5 fruit fly cellular contexts compared by ENCODE assay signal in the genomic region with DNA sequence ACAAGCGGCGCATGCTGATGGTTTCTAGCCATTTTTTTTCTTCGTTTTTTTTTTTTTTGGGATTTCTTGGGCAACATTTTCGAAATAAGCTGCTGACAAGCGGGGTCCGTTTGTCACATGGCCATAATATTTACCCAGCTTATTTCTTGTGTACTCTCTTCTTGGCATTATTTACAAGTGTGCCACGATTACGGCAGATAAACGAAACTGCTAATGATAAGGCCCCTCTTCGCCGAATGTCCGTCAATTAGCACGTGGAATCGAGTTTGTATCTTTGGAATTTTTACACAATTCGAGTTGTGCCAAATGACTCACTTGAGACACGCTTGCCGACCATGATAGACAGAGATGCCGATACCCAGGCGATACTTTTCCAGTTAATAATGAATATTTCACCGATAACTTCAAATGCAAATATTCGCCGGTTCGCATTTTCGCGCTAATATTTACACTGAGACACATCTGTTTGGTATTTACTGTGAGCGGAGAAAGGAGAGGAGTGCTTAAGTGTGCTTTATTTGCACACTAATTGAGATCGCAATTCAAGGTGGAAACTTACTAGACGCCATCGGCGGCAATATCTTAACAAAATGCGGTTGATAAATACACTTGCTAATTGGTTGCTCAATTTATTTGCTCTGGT.
TF ChIP-seq lines count a peak whose summit lies in the region.

No protein-coding gene starts in this region.

- peak; percentile 13 for TF ChIP-seq CTCF in whole organism, embryonic (GFP tag; optimal IDR thresholded peaks at IDR 0.05; lab: Kevin White, UChicago)

TF ChIP-seq in whole organism, adult, 20 proteins besides CTCF, POLR2A, EP300 and RAD21 (continues in another document):
- TF ChIP-seq CG14711 (tag; optimal IDR thresholded peaks at IDR 0.05; lab: Kevin White, UChicago) (peak; percentile 24), Clk (GFP tag; optimal IDR thresholded peaks at IDR 0.05; lab: Kevin White, UChicago) (peak; percentile 49), tj (GFP tag; optimal IDR thresholded peaks at IDR 0.05; lab: Kevin White, UChicago) (no peak), ovo (GFP tag; optimal IDR thresholded peaks at IDR 0.05; lab: Kevin White, UChicago) (peak; percentile 89), toe (GFP tag; optimal IDR thresholded peaks at IDR 0.05; lab: Kevin White, UChicago) (peak; percentile 55), CG5204 (GFP tag; optimal IDR thresholded peaks at IDR 0.05; lab: Kevin White, UChicago) (peak; percentile 58), Hr96 (GFP tag; optimal IDR thresholded peaks at IDR 0.05; lab: Kevin White, UChicago) (peak; percentile 22), Mnt (GFP tag; optimal IDR thresholded peaks at IDR 0.05; lab: Kevin White, UChicago) (peak; percentile 73), cic (GFP tag; optimal IDR thresholded peaks at IDR 0.05; lab: Kevin White, UChicago) (peak; percentile 88), CG7045 (GFP tag; optimal IDR thresholded peaks at IDR 0.05; lab: Kevin White, UChicago) (peak; percentile 81), bab1 (GFP tag; optimal IDR thresholded peaks at IDR 0.05; lab: Kevin White, UChicago) (no peak), cnc (optimal IDR thresholded peaks at IDR 0.05; lab: Kevin White, UChicago) (no peak), CG1620 (GFP tag; optimal IDR thresholded peaks at IDR 0.05; lab: Kevin White, UChicago) (peak; percentile 55), CG7101 (tag; optimal IDR thresholded peaks at IDR 0.05; lab: Kevin White, UChicago) (peak; percentile 83), CG33017 (tag; optimal IDR thresholded peaks at IDR 0.05; lab: Kevin White, UChicago) (peak; percentile 72), pad (GFP tag; optimal IDR thresholded peaks at IDR 0.05; lab: Kevin White, UChicago) (peak; percentile 54)

TF ChIP-seq in whole organism, embryonic, 481 proteins besides CTCF, POLR2A, EP300 and RAD21 (continues in another document):
- TF ChIP-seq B-H2 (GFP tag; optimal IDR thresholded peaks at IDR 0.05; lab: Kevin White, UChicago) (peak; percentile 49), gro (GFP tag; optimal IDR thresholded peaks at IDR 0.05; lab: Kevin White, UChicago) (peak; percentile 67), odd (GFP tag; optimal IDR thresholded peaks at IDR 0.05; lab: Kevin White, UChicago) (peak; percentile 51), CG31365 (tag; optimal IDR thresholded peaks at IDR 0.05; lab: Kevin White, UChicago) (peak; percentile 41), CG14441 (GFP tag; IDR thresholded peaks at IDR 0.05; lab: Robert Waterston, UW) (0 out of 2 replicates have a peak, but pooled peaks have one; percentile 45), CG1024 (GFP tag; IDR thresholded peaks at IDR 0.05; lab: Robert Waterston, UW) (0 out of 2 replicates have a peak, but pooled peaks have one; percentile 26), mam (GFP tag; optimal IDR thresholded peaks at IDR 0.05; lab: Kevin White, UChicago) (peak; percentile 39), slou (GFP tag; optimal IDR thresholded peaks at IDR 0.05; lab: Kevin White, UChicago) (peak; percentile 30), CG2116 (GFP tag; optimal IDR thresholded peaks at IDR 0.05; lab: Kevin White, UChicago) (no peak), CG4404 (GFP tag; IDR thresholded peaks at IDR 0.05; lab: Robert Waterston, UW) (no peak), CrebB (tag; optimal IDR thresholded peaks at IDR 0.05; lab: Kevin White, UChicago) (peak; percentile 31), Kr (GFP tag; optimal IDR thresholded peaks at IDR 0.05; lab: Kevin White, UChicago) (no peak), rib (GFP tag; IDR thresholded peaks at IDR 0.05; lab: Robert Waterston, UW) (peak; percentile 53), CG43689 (GFP tag; IDR thresholded peaks at IDR 0.05; lab: Robert Waterston, UW) (peak; percentile 29; the same call in 1 of the 2 replicates), lab (GFP tag; optimal IDR thresholded peaks at IDR 0.05; lab: Kevin White, UChicago) (peak; percentile 81), CG2120 (GFP tag; optimal IDR thresholded peaks at IDR 0.05; lab: Kevin White, UChicago) (peak; percentile 72)

TF ChIP-seq in whole organism, prepupa, 60 proteins besides CTCF, POLR2A, EP300 and RAD21 (continues in another document):
- TF ChIP-seq Blimp-1 (GFP tag; optimal IDR thresholded peaks at IDR 0.05; lab: Kevin White, UChicago), result no peak
- peak; percentile 20 for TF ChIP-seq acj6 (GFP tag; optimal IDR thresholded peaks at IDR 0.05; lab: Kevin White, UChicago)
- TF ChIP-seq salr (GFP tag; optimal IDR thresholded peaks at IDR 0.05; lab: Kevin White, UChicago), result no peak
- peak; percentile 23 for TF ChIP-seq CG6808 (GFP tag; optimal IDR thresholded peaks at IDR 0.05; lab: Kevin White, UChicago)
- TF ChIP-seq Eip93F (GFP tag; optimal IDR thresholded peaks at IDR 0.05; lab: Kevin White, UChicago), result no peak
- TF ChIP-seq CG6792 (GFP tag; optimal IDR thresholded peaks at IDR 0.05; lab: Kevin White, UChicago), result peak; percentile 32
- TF ChIP-seq Hr39 (GFP tag; optimal IDR thresholded peaks at IDR 0.05; lab: Kevin White, UChicago), result no peak
- no peak for TF ChIP-seq Sox14 (GFP tag; optimal IDR thresholded peaks at IDR 0.05; lab: Kevin White, UChicago)
- TF ChIP-seq ss (GFP tag; optimal IDR thresholded peaks at IDR 0.05; lab: Kevin White, UChicago), result peak in 1 of 2 experiments; percentile 44
- TF ChIP-seq CG3032 (tag; optimal IDR thresholded peaks at IDR 0.05; lab: Kevin White, UChicago), result no peak
- TF ChIP-seq Gug (GFP tag; IDR thresholded peaks at IDR 0.05; lab: Robert Waterston, UW), result no peak
- TF ChIP-seq CG4318 (GFP tag; optimal IDR thresholded peaks at IDR 0.05; lab: Kevin White, UChicago), result no peak
- no peak for TF ChIP-seq CG11762 (GFP tag; optimal IDR thresholded peaks at IDR 0.05; lab: Kevin White, UChicago; ENCODE audit: insufficient read depth)
- peak; percentile 24 for TF ChIP-seq vri (GFP tag; optimal IDR thresholded peaks at IDR 0.05; lab: Kevin White, UChicago)
- TF ChIP-seq CG31627 (GFP tag; optimal IDR thresholded peaks at IDR 0.05; lab: Kevin White, UChicago), result no peak
- no peak for TF ChIP-seq Lpt (GFP tag; optimal IDR thresholded peaks at IDR 0.05; lab: Kevin White, UChicago)
- no peak for TF ChIP-seq lz (GFP tag; optimal IDR thresholded peaks at IDR 0.05; lab: Kevin White, UChicago)
- no peak for TF ChIP-seq Hr38 (GFP tag; optimal IDR thresholded peaks at IDR 0.05; lab: Kevin White, UChicago)

TF ChIP-seq in whole organism, pupa, 21 proteins besides CTCF, POLR2A, EP300 and RAD21:
- TF ChIP-seq CG15710 (tag; optimal IDR thresholded peaks at IDR 0.05; lab: Kevin White, UChicago) (no peak), gl (tag; optimal IDR thresholded peaks at IDR 0.05; lab: Kevin White, UChicago) (peak; percentile 14), Pif1A (GFP tag; optimal IDR thresholded peaks at IDR 0.05; lab: Kevin White, UChicago) (peak; percentile 39), EcR (GFP tag; optimal IDR thresholded peaks at IDR 0.05; lab: Kevin White, UChicago) (no peak), CG34367 (tag; optimal IDR thresholded peaks at IDR 0.05; lab: Kevin White, UChicago) (no peak), Snoo (tag; optimal IDR thresholded peaks at IDR 0.05; lab: Kevin White, UChicago) (peak; percentile 40), Pif1B (GFP tag; optimal IDR thresholded peaks at IDR 0.05; lab: Kevin White, UChicago) (peak; percentile 6)

TF ChIP-seq in whole organism, wandering third instar larva, 38 proteins besides CTCF, POLR2A, EP300 and RAD21 (continues in another document):
- TF ChIP-seq foxo (GFP tag; optimal IDR thresholded peaks at IDR 0.05; lab: Kevin White, UChicago), result peak in 1 of 2 experiments; percentile 63
- TF ChIP-seq Myc (optimal IDR thresholded peaks at IDR 0.05; lab: Kevin White, UChicago), result no peak
- TF ChIP-seq Abd-B (GFP tag; optimal IDR thresholded peaks at IDR 0.05; lab: Kevin White, UChicago), result no peak
- no peak for TF ChIP-seq Mio (GFP tag; optimal IDR thresholded peaks at IDR 0.05; lab: Kevin White, UChicago)
- peak; percentile 78 for TF ChIP-seq br (GFP tag; optimal IDR thresholded peaks at IDR 0.05; lab: Kevin White, UChicago)
- TF ChIP-seq dl (GFP tag; optimal IDR thresholded peaks at IDR 0.05; lab: Kevin White, UChicago; ENCODE audit: insufficient read depth in 1 of 2, partially characterized antibody in 2 of 2), result no peak
- TF ChIP-seq Dif (GFP tag; optimal IDR thresholded peaks at IDR 0.05; lab: Kevin White, UChicago; ENCODE audit: partially characterized antibody), result no peak
- TF ChIP-seq woc (GFP tag; optimal IDR thresholded peaks at IDR 0.05; lab: Kevin White, UChicago), result peak; percentile 7
- TF ChIP-seq Sp1 (GFP tag; optimal IDR thresholded peaks at IDR 0.05; lab: Kevin White, UChicago), result peak; percentile 39
- peak; percentile 20 for TF ChIP-seq CG9705 (GFP tag; optimal IDR thresholded peaks at IDR 0.05; lab: Kevin White, UChicago)
- TF ChIP-seq Hnf4 (GFP tag; optimal IDR thresholded peaks at IDR 0.05; lab: Kevin White, UChicago), result peak; percentile 59
- no peak for TF ChIP-seq Hr78 (GFP tag; optimal IDR thresholded peaks at IDR 0.05; lab: Kevin White, UChicago)
- no peak for TF ChIP-seq CrebA (GFP tag; optimal IDR thresholded peaks at IDR 0.05; lab: Kevin White, UChicago; ENCODE audit: borderline replicate concordance)
- TF ChIP-seq dmrt93B (GFP tag; optimal IDR thresholded peaks at IDR 0.05; lab: Kevin White, UChicago), result peak; percentile 23
- TF ChIP-seq pan (optimal IDR thresholded peaks at IDR 0.05; lab: Kevin White, UChicago), result no peak
- peak; percentile 80 for TF ChIP-seq h (GFP tag; optimal IDR thresholded peaks at IDR 0.05; lab: Kevin White, UChicago)
- TF ChIP-seq Dfd (GFP tag; optimal IDR thresholded peaks at IDR 0.05; lab: Kevin White, UChicago), result no peak
- TF ChIP-seq CG32264 (GFP tag; optimal IDR thresholded peaks at IDR 0.05; lab: Kevin White, UChicago), result peak; percentile 59
- TF ChIP-seq tai (GFP tag; optimal IDR thresholded peaks at IDR 0.05; lab: Kevin White, UChicago), result no peak
- no peak for TF ChIP-seq jim (GFP tag; optimal IDR thresholded peaks at IDR 0.05; lab: Kevin White, UChicago)
- no peak for TF ChIP-seq dsf (GFP tag; optimal IDR thresholded peaks at IDR 0.05; lab: Kevin White, UChicago; ENCODE audit: borderline replicate concordance)
- no peak for TF ChIP-seq brk (GFP tag; optimal IDR thresholded peaks at IDR 0.05; lab: Kevin White, UChicago)
- TF ChIP-seq Vsx2 (GFP tag; optimal IDR thresholded peaks at IDR 0.05; lab: Kevin White, UChicago; ENCODE audit: partially characterized antibody), result no peak
- no peak for TF ChIP-seq lola (GFP tag; optimal IDR thresholded peaks at IDR 0.05; lab: Kevin White, UChicago)
- peak; percentile 62 for TF ChIP-seq GATAd (GFP tag; optimal IDR thresholded peaks at IDR 0.05; lab: Kevin White, UChicago)
- TF ChIP-seq HLH106 (tag; optimal IDR thresholded peaks at IDR 0.05; lab: Kevin White, UChicago), result peak; percentile 33
- TF ChIP-seq rgr (GFP tag; optimal IDR thresholded peaks at IDR 0.05; lab: Kevin White, UChicago), result peak; percentile 76
- no peak for TF ChIP-seq usp (GFP tag; optimal IDR thresholded peaks at IDR 0.05; lab: Kevin White, UChicago)
- peak; percentile 7 for TF ChIP-seq ey (GFP tag; optimal IDR thresholded peaks at IDR 0.05; lab: Kevin White, UChicago)
- peak; percentile 14 for TF ChIP-seq psq (GFP tag; optimal IDR thresholded peaks at IDR 0.05; lab: Kevin White, UChicago)
- TF ChIP-seq Hr83 (GFP tag; optimal IDR thresholded peaks at IDR 0.05; lab: Kevin White, UChicago; ENCODE audit: poor library complexity, severe bottlenecking), result peak; percentile 91
